Fruit fly (Drosophila melanogaster): ENCODE measurements around the gene Ir7b.

Ir7b gene

dm6 chrX:7893411-7894122 lies 26.8 kb upstream of the Ir7b start, which contains the start of the genes CG45089, ND-MNLL and p115 (continued):
- TF ChIP-seq oc (tag; optimal IDR thresholded peaks at IDR 0.05) = peak; percentile 31
- TF ChIP-seq Hey (tag; optimal IDR thresholded peaks at IDR 0.05) = no peak
- no peak for TF ChIP-seq z (GFP tag; IDR thresholded peaks at IDR 0.05)
- peak; percentile 12 for TF ChIP-seq NC2β (GFP tag; optimal IDR thresholded peaks at IDR 0.05)
- peak; percentile 65 for TF ChIP-seq Abd-B (GFP tag; optimal IDR thresholded peaks at IDR 0.05)
- peak; percentile 14 for TF ChIP-seq shn (GFP tag; optimal IDR thresholded peaks at IDR 0.05)
- peak; percentile 68 for TF ChIP-seq p53 (GFP tag; optimal IDR thresholded peaks at IDR 0.05)
- TF ChIP-seq CG9727 (GFP tag; optimal IDR thresholded peaks at IDR 0.05) = peak; percentile 71
- TF ChIP-seq CG11504 (tag; optimal IDR thresholded peaks at IDR 0.05) = peak; percentile 65
- TF ChIP-seq al (GFP tag; IDR thresholded peaks at IDR 0.05) = peak; percentile 46; the same call in 1 of the 2 replicates
- TF ChIP-seq exex (tag; optimal IDR thresholded peaks at IDR 0.05) = peak; percentile 32
- TF ChIP-seq zen2 (GFP tag; IDR thresholded peaks at IDR 0.05; ENCODE audit: partially characterized antibody) = no peak; the same call in 2 of the 3 replicates
- peak; percentile 62 for TF ChIP-seq CG18262 (tag; optimal IDR thresholded peaks at IDR 0.05)
- peak; percentile 69 for TF ChIP-seq phol (tag; optimal IDR thresholded peaks at IDR 0.05)
- peak; percentile 78 for TF ChIP-seq MBD-R2 (GFP tag; IDR thresholded peaks at IDR 0.05)
- 0 out of 3 replicates have a peak, but pooled peaks have one; percentile 14 for TF ChIP-seq H15 (GFP tag; IDR thresholded peaks at IDR 0.05)
- TF ChIP-seq CG14667 (GFP tag; IDR thresholded peaks at IDR 0.05) = peak; percentile 25; the same call in 1 of the 2 replicates
- TF ChIP-seq Atf3 (GFP tag; optimal IDR thresholded peaks at IDR 0.05) = no peak
- TF ChIP-seq run (tag; optimal IDR thresholded peaks at IDR 0.05) = no peak
- no peak for TF ChIP-seq ash1 (GFP tag; optimal IDR thresholded peaks at IDR 0.05)

- peak; percentile 35 for TF ChIP-seq ac (GFP tag; optimal IDR thresholded peaks at IDR 0.05)
- peak; percentile 81 for TF ChIP-seq sens (GFP tag)
- peak; percentile 48 for TF ChIP-seq CG10979 (tag; optimal IDR thresholded peaks at IDR 0.05)
- peak in 1 of 2 experiments; percentile 25 for TF ChIP-seq chif (GFP tag; optimal IDR thresholded peaks at IDR 0.05)
- TF ChIP-seq CG4328 (GFP tag; optimal IDR thresholded peaks at IDR 0.05) = no peak
- TF ChIP-seq CG10267 (tag; optimal IDR thresholded peaks at IDR 0.05) = peak; percentile 10
- peak; percentile 23 for TF ChIP-seq phol (tag; optimal IDR thresholded peaks at IDR 0.05)
- peak; percentile 17 for TF ChIP-seq CG16815 (GFP tag; optimal IDR thresholded peaks at IDR 0.05)
- TF ChIP-seq CG2120 (GFP tag; optimal IDR thresholded peaks at IDR 0.05) = peak; percentile 14
- 0 out of 2 replicates have a peak, but pooled peaks have one; percentile 15 for TF ChIP-seq CG31441 (GFP tag; IDR thresholded peaks at IDR 0.05)
- TF ChIP-seq unpg (GFP tag; optimal IDR thresholded peaks at IDR 0.05) = peak; percentile 13
- TF ChIP-seq CG12391 (tag; optimal IDR thresholded peaks at IDR 0.05) = peak; percentile 30
- TF ChIP-seq kah (GFP tag; optimal IDR thresholded peaks at IDR 0.05) = no peak
- TF ChIP-seq CG11504 (tag; optimal IDR thresholded peaks at IDR 0.05) = peak; percentile 21
- TF ChIP-seq zen (tag; optimal IDR thresholded peaks at IDR 0.05) = peak; percentile 15
- peak; percentile 11 for TF ChIP-seq CG7271 (tag; optimal IDR thresholded peaks at IDR 0.05)
- peak; percentile 37 for TF ChIP-seq Med (GFP tag)
- TF ChIP-seq row (GFP tag; IDR thresholded peaks at IDR 0.05) = 0 out of 3 replicates have a peak, but pooled peaks have one; percentile 16
- TF ChIP-seq CG7839 (tag; optimal IDR thresholded peaks at IDR 0.05) = peak; percentile 1
- 0 out of 2 replicates have a peak, but pooled peaks have one; percentile 10 for TF ChIP-seq Ptx1 (GFP tag; IDR thresholded peaks at IDR 0.05)
- TF ChIP-seq Eip74EF (GFP tag; optimal IDR thresholded peaks at IDR 0.05) = no peak
- peak; percentile 62 for TF ChIP-seq CG4404 (GFP tag; IDR thresholded peaks at IDR 0.05)
- TF ChIP-seq tio (GFP tag; optimal IDR thresholded peaks at IDR 0.05) = peak; percentile 6
- peak; percentile 18 for TF ChIP-seq CG30403 (GFP tag; optimal IDR thresholded peaks at IDR 0.05)
- 0 out of 3 replicates have a peak, but pooled peaks have one; percentile 29 for TF ChIP-seq CG17361 (GFP tag; IDR thresholded peaks at IDR 0.05)
- TF ChIP-seq ind (GFP tag; optimal IDR thresholded peaks at IDR 0.05) = no peak
- TF ChIP-seq CG17829 (tag; optimal IDR thresholded peaks at IDR 0.05) = peak; percentile 4
- peak; percentile 25 for TF ChIP-seq CG9727 (GFP tag; optimal IDR thresholded peaks at IDR 0.05)
- TF ChIP-seq Chrac-16 (GFP tag; optimal IDR thresholded peaks at IDR 0.05) = peak; percentile 4
- no peak for TF ChIP-seq D (optimal IDR thresholded peaks at IDR 0.05)
- peak; percentile 13 for TF ChIP-seq D (GFP tag; optimal IDR thresholded peaks at IDR 0.05)
These were observed 25.8 kb upstream of the Ir7b start for dm6 chrX:7892539-7892899.

Data from whole organism, embryonic.